Fruit fly (Drosophila melanogaster): Measurements from ENCODE around the gene tth.

dm6 chrX:13568127-13568526, 48.3 kb downstream of the tth start:
- TF ChIP-seq ttk (optimal IDR thresholded peaks at IDR 0.05) (no peak), Myc (optimal IDR thresholded peaks at IDR 0.05) (no peak), psq (optimal IDR thresholded peaks at IDR 0.05) (no peak)
